Fruit fly (Drosophila melanogaster): ENCODE results near the gene fng.
A peak's percentile ranks its signal among the peaks of the same experiment; 100 is the strongest.

fng gene

DNA sequence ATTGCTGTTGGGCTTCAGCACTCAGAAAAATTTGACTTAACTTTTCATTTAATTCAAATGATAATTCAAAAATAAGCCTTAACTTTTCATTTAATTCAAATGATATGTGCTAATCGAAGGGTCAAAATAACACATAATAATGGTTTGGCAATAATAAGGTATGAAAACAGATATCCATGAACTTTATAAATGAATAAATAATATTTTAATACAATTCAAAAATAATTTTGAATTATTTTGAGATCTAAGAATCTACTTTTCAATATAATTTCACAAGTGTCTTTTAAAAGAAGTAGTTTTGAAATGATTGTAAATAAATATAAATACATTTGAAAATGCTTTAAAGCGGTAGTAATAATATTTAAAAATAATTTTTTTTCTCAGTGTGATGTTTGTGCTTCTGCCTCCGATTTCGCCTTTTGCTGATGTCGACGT, 37.6 kb upstream of the fng start:
- peak in 1 of 2 experiments; percentile 49 for TF ChIP-seq foxo (GFP tag; optimal IDR thresholded peaks at IDR 0.05)
- no peak for TF ChIP-seq CrebA (GFP tag; optimal IDR thresholded peaks at IDR 0.05; ENCODE audit: borderline replicate concordance)
- no peak for TF ChIP-seq jim (GFP tag; optimal IDR thresholded peaks at IDR 0.05)
- TF ChIP-seq OdsH (GFP tag; optimal IDR thresholded peaks at IDR 0.05): peak; percentile 26
- TF ChIP-seq usp (GFP tag; optimal IDR thresholded peaks at IDR 0.05): no peak
- no peak for TF ChIP-seq h (GFP tag; optimal IDR thresholded peaks at IDR 0.05)
- no peak for TF ChIP-seq Hnf4 (GFP tag; optimal IDR thresholded peaks at IDR 0.05)
- no peak for TF ChIP-seq fru (GFP tag; optimal IDR thresholded peaks at IDR 0.05)
- peak; percentile 1 for TF ChIP-seq dmrt93B (GFP tag; optimal IDR thresholded peaks at IDR 0.05)
- peak; percentile 65 for TF ChIP-seq Sp1 (GFP tag; optimal IDR thresholded peaks at IDR 0.05)
- TF ChIP-seq HLH106 (tag; optimal IDR thresholded peaks at IDR 0.05): peak; percentile 52
- TF ChIP-seq Hr83 (GFP tag; optimal IDR thresholded peaks at IDR 0.05; ENCODE audit: poor library complexity, severe bottlenecking): no peak
- no peak for TF ChIP-seq CG9705 (GFP tag; optimal IDR thresholded peaks at IDR 0.05)
- TF ChIP-seq dsf (GFP tag; optimal IDR thresholded peaks at IDR 0.05; ENCODE audit: borderline replicate concordance): no peak
- TF ChIP-seq ey (GFP tag; optimal IDR thresholded peaks at IDR 0.05): no peak
- no peak for TF ChIP-seq GATAd (GFP tag; optimal IDR thresholded peaks at IDR 0.05)
- no peak for TF ChIP-seq brk (GFP tag; optimal IDR thresholded peaks at IDR 0.05)
- no peak for TF ChIP-seq Hr78 (GFP tag; optimal IDR thresholded peaks at IDR 0.05)
- no peak for TF ChIP-seq Dfd (GFP tag; optimal IDR thresholded peaks at IDR 0.05)
- TF ChIP-seq Abd-B (GFP tag; optimal IDR thresholded peaks at IDR 0.05): no peak
- TF ChIP-seq N (GFP tag; optimal IDR thresholded peaks at IDR 0.05): no peak
- no peak for TF ChIP-seq pan (optimal IDR thresholded peaks at IDR 0.05)
- peak; percentile 13 for TF ChIP-seq rgr (GFP tag; optimal IDR thresholded peaks at IDR 0.05)
- TF ChIP-seq Jra (GFP tag; optimal IDR thresholded peaks at IDR 0.05): no peak
- TF ChIP-seq sv (GFP tag; optimal IDR thresholded peaks at IDR 0.05): no peak
- TF ChIP-seq psq (GFP tag; optimal IDR thresholded peaks at IDR 0.05): peak; percentile 27
- no peak for TF ChIP-seq dl (GFP tag; optimal IDR thresholded peaks at IDR 0.05; ENCODE audit: insufficient read depth in 1 of 2, partially characterized antibody in 2 of 2)
- no peak for TF ChIP-seq CG32264 (GFP tag; optimal IDR thresholded peaks at IDR 0.05)
- TF ChIP-seq Vsx2 (GFP tag; optimal IDR thresholded peaks at IDR 0.05; ENCODE audit: partially characterized antibody): no peak
- no peak for TF ChIP-seq br (GFP tag; optimal IDR thresholded peaks at IDR 0.05)
- no peak for TF ChIP-seq lola (GFP tag; optimal IDR thresholded peaks at IDR 0.05)
- no peak for TF ChIP-seq tai (GFP tag; optimal IDR thresholded peaks at IDR 0.05)
- no peak for TF ChIP-seq Myc (optimal IDR thresholded peaks at IDR 0.05)
- no peak for TF ChIP-seq sage (GFP tag; optimal IDR thresholded peaks at IDR 0.05)
- TF ChIP-seq Dif (GFP tag; optimal IDR thresholded peaks at IDR 0.05; ENCODE audit: partially characterized antibody): no peak
- no peak for TF ChIP-seq Mio (GFP tag; optimal IDR thresholded peaks at IDR 0.05)
- TF ChIP-seq woc (GFP tag; optimal IDR thresholded peaks at IDR 0.05): no peak
- no peak for TF ChIP-seq Rel (GFP tag; optimal IDR thresholded peaks at IDR 0.05)
- TF ChIP-seq Rel (tag; optimal IDR thresholded peaks at IDR 0.05): no peak

DNA sequence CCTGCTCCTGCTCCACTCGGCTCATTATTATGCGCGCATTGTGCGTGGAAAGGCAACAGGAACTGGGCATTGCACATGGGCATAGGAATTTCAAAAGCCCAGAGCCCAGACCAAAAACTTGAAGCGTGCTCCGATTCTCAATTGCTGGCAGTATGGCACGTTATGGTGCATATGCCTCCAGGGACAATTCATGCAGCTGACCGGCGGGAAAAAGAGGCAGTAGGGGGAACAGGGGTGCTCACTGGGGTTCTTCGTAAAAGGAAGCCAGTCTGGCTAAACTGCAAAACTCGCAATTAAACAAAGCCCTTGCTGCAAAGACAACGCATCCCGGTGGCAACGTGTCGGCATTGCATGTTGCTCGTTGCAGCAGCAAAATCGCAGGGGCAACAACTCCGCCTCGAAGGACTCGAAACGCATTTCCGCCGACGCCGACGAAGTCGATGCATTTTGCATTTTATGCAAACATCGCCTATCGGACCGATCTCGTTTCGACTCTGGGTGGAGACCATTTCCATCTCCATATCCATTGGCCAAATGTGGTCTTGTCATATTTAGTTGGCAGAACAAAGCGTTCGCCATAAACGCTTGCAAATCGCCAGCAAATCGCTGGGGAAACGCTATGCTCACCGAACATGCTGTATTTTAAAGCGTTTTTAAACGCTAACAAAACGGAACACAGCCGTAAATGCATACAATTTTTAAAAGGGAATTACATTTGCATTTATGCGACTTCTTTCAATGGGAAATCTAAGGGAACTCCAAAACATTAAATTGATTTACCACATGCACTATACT, 35.3 kb upstream of the fng start:
- TF ChIP-seq Dfd (GFP tag; optimal IDR thresholded peaks at IDR 0.05) (no peak), psq (GFP tag; optimal IDR thresholded peaks at IDR 0.05) (peak; percentile 30), N (GFP tag; optimal IDR thresholded peaks at IDR 0.05) (no peak), CG32264 (GFP tag; optimal IDR thresholded peaks at IDR 0.05) (no peak), brk (GFP tag; optimal IDR thresholded peaks at IDR 0.05) (peak; percentile 13), br (GFP tag; optimal IDR thresholded peaks at IDR 0.05) (peak; percentile 27)
